Worm (Caenorhabditis elegans): ENCODE measurements around the gene aat-7.

DNA sequence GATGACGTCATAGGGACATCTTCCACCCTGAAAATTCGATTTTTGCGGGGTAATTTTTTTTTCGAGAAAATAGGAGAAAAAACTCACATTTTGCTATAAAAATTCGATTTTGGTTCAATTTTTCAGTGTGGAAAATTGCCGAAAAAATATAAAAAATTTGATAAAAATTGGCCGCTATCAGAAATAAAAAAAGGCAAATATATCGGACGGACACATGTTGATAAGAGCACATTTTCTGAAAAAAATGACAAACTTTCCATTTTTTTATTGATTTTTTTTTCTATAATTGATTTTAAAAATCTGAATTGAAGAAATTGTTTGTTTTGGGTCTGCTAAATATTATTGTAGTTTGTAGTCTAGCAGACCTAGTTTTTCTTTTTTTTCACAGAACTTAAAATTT, 31.2 kb upstream of the aat-7 start, which contains the start of gene C13A10.1:
- TF ChIP-seq nhr-11 (tag; optimal IDR thresholded peaks at IDR 0.05) = no peak
- TF ChIP-seq lsy-2 (tag; optimal IDR thresholded peaks at IDR 0.05) = no peak
- no peak for TF ChIP-seq lin-13 (GFP tag; optimal IDR thresholded peaks at IDR 0.05)
- no peak for TF ChIP-seq fos-1 (tag; optimal IDR thresholded peaks at IDR 0.05)
- TF ChIP-seq rnt-1 (tag; optimal IDR thresholded peaks at IDR 0.05) = no peak
- no peak for TF ChIP-seq unc-62 (GFP tag; optimal IDR thresholded peaks at IDR 0.05)
- no peak for TF ChIP-seq C34B4.2 (tag; optimal IDR thresholded peaks at IDR 0.05)
- no peak for TF ChIP-seq snpc-4 (tag; optimal IDR thresholded peaks at IDR 0.05)

All from whole organism, L1 larva.